Worm (Caenorhabditis elegans): ENCODE measurements around the gene lin-14.

Gene lin-14

ce11 chrX:11480032-11480431, 14.7 kb downstream of the lin-14 start:
- TF ChIP-seq ref-2 (tag; optimal IDR thresholded peaks at IDR 0.05) (no peak), F13H6.1 (tag; optimal IDR thresholded peaks at IDR 0.05) (no peak), pag-3 (tag; optimal IDR thresholded peaks at IDR 0.05; ENCODE audit: borderline replicate concordance) (no peak), nhr-11 (tag; optimal IDR thresholded peaks at IDR 0.05) (no peak), rnt-1 (tag; optimal IDR thresholded peaks at IDR 0.05) (no peak), Y22D7AL.16 (tag; optimal IDR thresholded peaks at IDR 0.05) (no peak), ceh-48 (tag; optimal IDR thresholded peaks at IDR 0.05) (no peak), pha-4 (tag; optimal IDR thresholded peaks at IDR 0.05) (no peak), ceh-22 (tag; optimal IDR thresholded peaks at IDR 0.05) (no peak), sdc-2 (tag; optimal IDR thresholded peaks at IDR 0.05) (no peak), sox-4 (tag; optimal IDR thresholded peaks at IDR 0.05) (no peak), hlh-30 (tag; optimal IDR thresholded peaks at IDR 0.05; ENCODE audit: insufficient read depth) (no peak)

ce11 chrX:11480990-11481824, 15.8 kb downstream of the lin-14 start:
- no peak for TF ChIP-seq hlh-8 (tag; optimal IDR thresholded peaks at IDR 0.05)
- no peak for TF ChIP-seq K09A11.1 (tag; optimal IDR thresholded peaks at IDR 0.05; ENCODE audit: insufficient read depth)
- TF ChIP-seq unc-86 (tag; optimal IDR thresholded peaks at IDR 0.05) = no peak
- no peak for TF ChIP-seq ceh-31 (tag; optimal IDR thresholded peaks at IDR 0.05)
- TF ChIP-seq sox-2 (GFP tag; IDR thresholded peaks at IDR 0.05) = no peak
- no peak for TF ChIP-seq pha-2 (tag; optimal IDR thresholded peaks at IDR 0.05)
- TF ChIP-seq pat-9 (tag; optimal IDR thresholded peaks at IDR 0.05) = no peak
- no peak for TF ChIP-seq eyg-1 (tag; optimal IDR thresholded peaks at IDR 0.05)
- TF ChIP-seq hlh-6 (tag; optimal IDR thresholded peaks at IDR 0.05) = no peak
- no peak for TF ChIP-seq hlh-15 (tag; optimal IDR thresholded peaks at IDR 0.05)
- no peak for TF ChIP-seq nhr-232 (tag; optimal IDR thresholded peaks at IDR 0.05)

ce11 chrX:11481825-11482093, 16.4 kb downstream of the lin-14 start:
- TF ChIP-seq ceh-14 (tag; optimal IDR thresholded peaks at IDR 0.05) (no peak), tbx-2 (tag; optimal IDR thresholded peaks at IDR 0.05) (no peak), lim-6 (tag; optimal IDR thresholded peaks at IDR 0.05) (no peak), unc-3 (GFP tag; conservative IDR thresholded peaks at IDR 0.05) (no peak), unc-3 (tag; optimal IDR thresholded peaks at IDR 0.05) (no peak), ceh-48 (tag; optimal IDR thresholded peaks at IDR 0.05) (no peak), ets-4 (tag; optimal IDR thresholded peaks at IDR 0.05) (no peak), ceh-22 (tag; optimal IDR thresholded peaks at IDR 0.05) (no peak), npax-4 (tag; optimal IDR thresholded peaks at IDR 0.05) (no peak), ama-1 (optimal IDR thresholded peaks at IDR 0.05) (no peak), ahr-1 (tag; optimal IDR thresholded peaks at IDR 0.05) (no peak), dmd-4 (tag; optimal IDR thresholded peaks at IDR 0.05; ENCODE audit: borderline replicate concordance) (no peak), lin-11 (tag; optimal IDR thresholded peaks at IDR 0.05) (no peak), nhr-11 (tag; optimal IDR thresholded peaks at IDR 0.05) (no peak), K02D7.2 (tag; optimal IDR thresholded peaks at IDR 0.05) (no peak), ceh-18 (tag; optimal IDR thresholded peaks at IDR 0.05) (no peak), ceh-24 (tag; optimal IDR thresholded peaks at IDR 0.05) (no peak), sox-2 (GFP tag; IDR thresholded peaks at IDR 0.05) (no peak), ttx-3 (tag; optimal IDR thresholded peaks at IDR 0.05) (no peak), dve-1 (tag; optimal IDR thresholded peaks at IDR 0.05) (no peak)

- no peak for TF ChIP-seq ttx-3 (tag; optimal IDR thresholded peaks at IDR 0.05)
- TF ChIP-seq mec-3 (tag; optimal IDR thresholded peaks at IDR 0.05; ENCODE audit: borderline replicate concordance) = no peak
- TF ChIP-seq ceh-6 (GFP tag; optimal IDR thresholded peaks at IDR 0.05) = no peak
- no peak for TF ChIP-seq nfya-1 (tag; optimal IDR thresholded peaks at IDR 0.05)
- TF ChIP-seq F13H6.1 (tag; optimal IDR thresholded peaks at IDR 0.05) = no peak
- no peak for TF ChIP-seq hlh-6 (tag; optimal IDR thresholded peaks at IDR 0.05)
- TF ChIP-seq dve-1 (tag; optimal IDR thresholded peaks at IDR 0.05) = no peak
- no peak for TF ChIP-seq fax-1 (tag; optimal IDR thresholded peaks at IDR 0.05)
- no peak for TF ChIP-seq pqm-1 (tag; optimal IDR thresholded peaks at IDR 0.05)
Measured at ce11 chrX:11482134-11482533, 16.8 kb downstream of the lin-14 start.
